Worm (Caenorhabditis elegans): Measurements from ENCODE around the gene gcy-36.

Gene gcy-36

ce11 chrX:15492759-15493158 lies 13.9 kb downstream of the gcy-36 start (continued):
- TF ChIP-seq ceh-82 (tag; optimal IDR thresholded peaks at IDR 0.05) (no peak), spr-1 (tag; optimal IDR thresholded peaks at IDR 0.05) (peak; percentile 65), ceh-44 (GFP tag; IDR thresholded peaks at IDR 0.05) (0 out of 2 replicates have a peak, but pooled peaks have one; percentile 32), ztf-11 (tag; optimal IDR thresholded peaks at IDR 0.05) (no peak), rbr-2 (tag; optimal IDR thresholded peaks at IDR 0.05) (peak; percentile 87), mep-1 (tag; optimal IDR thresholded peaks at IDR 0.05) (peak; percentile 92), lsy-2 (tag; optimal IDR thresholded peaks at IDR 0.05) (peak; percentile 69 to 84), ama-1 (optimal IDR thresholded peaks at IDR 0.05) (peak; percentile 4), ceh-20 (GFP tag; IDR thresholded peaks at IDR 0.05) (peak; percentile 69; the same call in 1 of the 2 replicates), ceh-32 (tag; optimal IDR thresholded peaks at IDR 0.05; ENCODE audit: poor library complexity) (no peak), Y48G9A.11 (GFP tag; IDR thresholded peaks at IDR 0.05) (no peak), lin-39 (tag; optimal IDR thresholded peaks at IDR 0.05) (no peak), Y75B8A.6 (GFP tag; IDR thresholded peaks at IDR 0.05) (no peak), nhr-102 (tag; optimal IDR thresholded peaks at IDR 0.05) (peak; percentile 61), sdz-12 (GFP tag; optimal IDR thresholded peaks at IDR 0.05) (no peak), lin-38 (GFP tag; IDR thresholded peaks at IDR 0.05) (no peak), madf-9 (GFP tag; conservative IDR thresholded peaks at IDR 0.05) (peak; percentile 48; the same call in 1 of the 2 replicates), ZK337.2 (GFP tag; IDR thresholded peaks at IDR 0.05) (no peak), skn-1 (tag; optimal IDR thresholded peaks at IDR 0.05) (no peak), mes-2 (tag; optimal IDR thresholded peaks at IDR 0.05; ENCODE audit: poor library complexity, severe bottlenecking) (peak; percentile 90), cey-2 (tag; optimal IDR thresholded peaks at IDR 0.05; ENCODE audit: borderline replicate concordance, insufficient read depth) (no peak), nhr-77 (tag; optimal IDR thresholded peaks at IDR 0.05) (peak; percentile 75), lin-29 (GFP tag; IDR thresholded peaks at IDR 0.05) (no peak), nhr-111 (GFP tag; optimal IDR thresholded peaks at IDR 0.05) (no peak), hmg-1.1 (GFP tag; IDR thresholded peaks at IDR 0.05) (peak; percentile 89), lin-13 (GFP tag; optimal IDR thresholded peaks at IDR 0.05) (peak; percentile 90), unc-39 (tag; optimal IDR thresholded peaks at IDR 0.05) (no peak), nhr-41 (GFP tag; IDR thresholded peaks at IDR 0.05) (no peak), lir-3 (tag; optimal IDR thresholded peaks at IDR 0.05) (no peak), spr-3 (GFP tag; optimal IDR thresholded peaks at IDR 0.05) (no peak), mxl-2 (GFP tag; conservative IDR thresholded peaks at IDR 0.05) (peak; percentile 50; the same call in 1 of the 2 replicates), mxl-3 (GFP tag; optimal IDR thresholded peaks at IDR 0.05) (peak; percentile 87), T20F7.1 (GFP tag; optimal IDR thresholded peaks at IDR 0.05) (peak; percentile 67), D1046.2 (GFP tag; IDR thresholded peaks at IDR 0.05) (no peak), egl-43 (GFP tag; IDR thresholded peaks at IDR 0.05) (peak; percentile 75), hlh-30 (tag; optimal IDR thresholded peaks at IDR 0.05; ENCODE audit: insufficient read depth) (peak; percentile 96), snpc-1.2 (GFP tag; IDR thresholded peaks at IDR 0.05) (no peak), ceh-28 (tag; optimal IDR thresholded peaks at IDR 0.05) (peak; percentile 1), fkh-10 (GFP tag; optimal IDR thresholded peaks at IDR 0.05) (peak; percentile 58), Y5F2A.4 (GFP tag; optimal IDR thresholded peaks at IDR 0.05) (no peak), T26A8.4 (GFP tag; IDR thresholded peaks at IDR 0.05) (peak; percentile 81), Y105C5A.15 (GFP tag; IDR thresholded peaks at IDR 0.05) (no peak), zip-2 (tag; optimal IDR thresholded peaks at IDR 0.05) (no peak), nhr-28 (tag; optimal IDR thresholded peaks at IDR 0.05) (peak; percentile 76), php-3 (GFP tag; IDR thresholded peaks at IDR 0.05) (no peak), R02D3.7 (tag; optimal IDR thresholded peaks at IDR 0.05) (no peak), zfp-3 (GFP tag; conservative IDR thresholded peaks at IDR 0.05) (peak; percentile 84), dpl-1 (GFP tag; optimal IDR thresholded peaks at IDR 0.05) (peak; percentile 69), unc-62 (GFP tag; optimal IDR thresholded peaks at IDR 0.05 in 1 of 2) (no peak), unc-62 (tag; optimal IDR thresholded peaks at IDR 0.05) (no peak), zag-1 (tag; optimal IDR thresholded peaks at IDR 0.05) (no peak), F26F4.8 (GFP tag; conservative IDR thresholded peaks at IDR 0.05) (no peak)
